In the genomic region with DNA sequence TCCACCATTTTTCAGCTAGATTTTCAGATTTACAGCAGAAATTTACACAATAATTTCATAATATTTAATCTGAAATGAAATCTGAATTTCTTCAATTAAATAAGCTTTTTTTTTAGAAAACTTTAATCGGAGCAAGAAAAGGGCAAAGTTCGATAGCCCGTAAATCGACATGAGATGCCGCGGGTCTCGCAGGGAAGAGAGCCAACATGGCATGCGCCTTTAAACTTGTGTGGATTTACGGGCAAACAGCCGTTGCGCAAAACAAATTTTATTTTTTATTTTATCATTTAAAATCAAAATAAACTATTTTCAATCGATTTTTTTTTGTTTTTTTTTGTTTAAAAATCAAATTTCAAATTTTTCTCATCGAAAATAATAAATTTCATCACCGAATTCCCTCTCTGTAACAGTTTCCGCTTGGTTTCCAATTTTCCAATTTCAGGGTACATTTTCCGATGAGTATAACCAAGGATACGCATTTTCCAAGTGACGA, we compare ENCODE assay signal across 4 worm cellular contexts.
TF ChIP-seq lines count a peak whose summit lies in the region.

A gene (minus strand): TSS at position 59 of the 493 bp plus-strand sequence.
A gene (minus strand): TSS at position 69 of the 493 bp plus-strand sequence.
A gene (plus strand): TSS at position 443 of the 493 bp plus-strand sequence.

TF ChIP-seq in whole organism, L2 larva, 48 proteins besides CTCF, POLR2A, EP300 and RAD21 (continues in another document):
- TF ChIP-seq unc-62 (GFP tag; optimal IDR thresholded peaks at IDR 0.05; lab: Kevin White, UChicago) (no peak), elt-3 (tag; optimal IDR thresholded peaks at IDR 0.05; lab: Kevin White, UChicago) (no peak), ZK546.5 (tag; optimal IDR thresholded peaks at IDR 0.05; lab: Kevin White, UChicago) (peak; percentile 67), nhr-10 (tag; optimal IDR thresholded peaks at IDR 0.05; lab: Kevin White, UChicago) (no peak), peb-1 (tag; optimal IDR thresholded peaks at IDR 0.05; lab: Kevin White, UChicago) (no peak), blmp-1 (tag; optimal IDR thresholded peaks at IDR 0.05; lab: Kevin White, UChicago; ENCODE audit: insufficient read depth) (peak; percentile 54), ceh-82 (tag; optimal IDR thresholded peaks at IDR 0.05; lab: Kevin White, UChicago) (peak; percentile 79), ztf-1 (GFP tag; conservative IDR thresholded peaks at IDR 0.05; lab: Robert Waterston, UW) (no peak), F13H6.1 (tag; optimal IDR thresholded peaks at IDR 0.05; lab: Kevin White, UChicago) (peak; percentile 87), lin-39 (tag; optimal IDR thresholded peaks at IDR 0.05; lab: Kevin White, UChicago) (no peak), sem-4 (tag; optimal IDR thresholded peaks at IDR 0.05; lab: Kevin White, UChicago) (peak; percentile 77), nhr-21 (tag; optimal IDR thresholded peaks at IDR 0.05; lab: Kevin White, UChicago) (peak; percentile 89), C34F6.9 (tag; optimal IDR thresholded peaks at IDR 0.05; lab: Kevin White, UChicago) (peak; percentile 97), skn-1 (tag; optimal IDR thresholded peaks at IDR 0.05; lab: Kevin White, UChicago) (peak; percentile 27), mdl-1 (tag; optimal IDR thresholded peaks at IDR 0.05; lab: Kevin White, UChicago) (peak in 1 of 2 experiments; percentile 62), gmeb-1 (tag; optimal IDR thresholded peaks at IDR 0.05; lab: Kevin White, UChicago) (peak; percentile 91), lin-13 (GFP tag; optimal IDR thresholded peaks at IDR 0.05; lab: Kevin White, UChicago) (peak; percentile 96), egl-27 (tag; optimal IDR thresholded peaks at IDR 0.05; lab: Kevin White, UChicago) (peak; percentile 85), unc-55 (GFP tag; optimal IDR thresholded peaks at IDR 0.05; lab: Kevin White, UChicago) (peak; percentile 99), zag-1 (tag; optimal IDR thresholded peaks at IDR 0.05; lab: Kevin White, UChicago) (peak; percentile 69), alr-1 (tag; optimal IDR thresholded peaks at IDR 0.05; lab: Kevin White, UChicago) (no peak)

TF ChIP-seq in whole organism, L4 larva, 104 proteins besides CTCF, POLR2A, EP300 and RAD21 (continues in another document):
- peak; percentile 85 for TF ChIP-seq hmg-1.1 (GFP tag; IDR thresholded peaks at IDR 0.05; lab: Robert Waterston, UW)
- TF ChIP-seq zag-1 (tag; optimal IDR thresholded peaks at IDR 0.05; lab: Kevin White, UChicago): no peak
- peak; percentile 25 for TF ChIP-seq pqm-1 (tag; optimal IDR thresholded peaks at IDR 0.05; lab: Kevin White, UChicago)
- peak; percentile 64 for TF ChIP-seq nhr-102 (tag; optimal IDR thresholded peaks at IDR 0.05; lab: Kevin White, UChicago)
- peak; percentile 84 for TF ChIP-seq zfp-2 (tag; optimal IDR thresholded peaks at IDR 0.05; lab: Kevin White, UChicago)
- TF ChIP-seq Y48G9A.11 (GFP tag; IDR thresholded peaks at IDR 0.05; lab: Robert Waterston, UW): no peak
- peak; percentile 86 for TF ChIP-seq lin-38 (GFP tag; IDR thresholded peaks at IDR 0.05; lab: Robert Waterston, UW)
- peak; percentile 67; the same call in 1 of the 2 replicates for TF ChIP-seq zfp-3 (GFP tag; conservative IDR thresholded peaks at IDR 0.05; lab: Robert Waterston, UW)
- TF ChIP-seq saeg-2 (GFP tag; IDR thresholded peaks at IDR 0.05; lab: Robert Waterston, UW): no peak
- TF ChIP-seq hif-1 (tag; optimal IDR thresholded peaks at IDR 0.05; lab: Kevin White, UChicago): peak in 1 of 2 experiments; percentile 70
- TF ChIP-seq hlh-11 (tag; optimal IDR thresholded peaks at IDR 0.05; lab: Kevin White, UChicago): peak; percentile 84
- peak; percentile 72 for TF ChIP-seq nhr-6 (tag; optimal IDR thresholded peaks at IDR 0.05; lab: Kevin White, UChicago)
- TF ChIP-seq arid-1 (GFP tag; conservative IDR thresholded peaks at IDR 0.05; lab: Robert Waterston, UW): no peak; the same call in 1 of the 2 replicates
- peak; percentile 90 for TF ChIP-seq T26A8.4 (GFP tag; IDR thresholded peaks at IDR 0.05; lab: Robert Waterston, UW)
- no peak for TF ChIP-seq unc-39 (tag; optimal IDR thresholded peaks at IDR 0.05; lab: Kevin White, UChicago)
- TF ChIP-seq nhr-42 (GFP tag; IDR thresholded peaks at IDR 0.05; lab: Robert Waterston, UW): no peak
- no peak for TF ChIP-seq attf-4 (tag; optimal IDR thresholded peaks at IDR 0.05; lab: Kevin White, UChicago)
- no peak for TF ChIP-seq D1046.2 (GFP tag; IDR thresholded peaks at IDR 0.05; lab: Robert Waterston, UW)
- no peak for TF ChIP-seq lim-7 (GFP tag; IDR thresholded peaks at IDR 0.05; lab: Robert Waterston, UW)
- TF ChIP-seq ztf-11 (tag; optimal IDR thresholded peaks at IDR 0.05; lab: Kevin White, UChicago): no peak
- TF ChIP-seq dmd-8 (GFP tag; IDR thresholded peaks at IDR 0.05; lab: Robert Waterston, UW): no peak
- peak; percentile 97 for TF ChIP-seq aha-1 (tag; lab: Kevin White, UChicago)
- TF ChIP-seq madf-9 (GFP tag; conservative IDR thresholded peaks at IDR 0.05; lab: Robert Waterston, UW): no peak

TF ChIP-seq in whole organism, late embryonic, 69 proteins besides CTCF, POLR2A, EP300 and RAD21:
- TF ChIP-seq dve-1 (tag; optimal IDR thresholded peaks at IDR 0.05; lab: Kevin White, UChicago) (peak; percentile 50), ceh-34 (tag; optimal IDR thresholded peaks at IDR 0.05; lab: Kevin White, UChicago) (peak; percentile 17), T23F11.4 (GFP tag; optimal IDR thresholded peaks at IDR 0.05; lab: Kevin White, UChicago) (no peak), npax-4 (tag; optimal IDR thresholded peaks at IDR 0.05; lab: Kevin White, UChicago) (no peak), pros-1 (tag; optimal IDR thresholded peaks at IDR 0.05; lab: Kevin White, UChicago) (peak; percentile 8), nfya-1 (tag; optimal IDR thresholded peaks at IDR 0.05; lab: Kevin White, UChicago) (peak; percentile 82), fax-1 (tag; optimal IDR thresholded peaks at IDR 0.05; lab: Kevin White, UChicago) (no peak), ets-4 (tag; optimal IDR thresholded peaks at IDR 0.05; lab: Kevin White, UChicago) (peak; percentile 28), ceh-2 (tag; optimal IDR thresholded peaks at IDR 0.05; lab: Kevin White, UChicago) (peak; percentile 24), ceh-48 (tag; optimal IDR thresholded peaks at IDR 0.05; lab: Kevin White, UChicago) (peak; percentile 22), pax-1 (tag; optimal IDR thresholded peaks at IDR 0.05; lab: Kevin White, UChicago) (peak; percentile 59), tbx-2 (tag; optimal IDR thresholded peaks at IDR 0.05; lab: Kevin White, UChicago) (peak; percentile 18), ceh-31 (tag; optimal IDR thresholded peaks at IDR 0.05; lab: Kevin White, UChicago) (peak; percentile 73), unc-42 (tag; optimal IDR thresholded peaks at IDR 0.05; lab: Kevin White, UChicago) (peak; percentile 23), ceh-14 (tag; optimal IDR thresholded peaks at IDR 0.05; lab: Kevin White, UChicago) (peak; percentile 10), elt-2 (tag; optimal IDR thresholded peaks at IDR 0.05; lab: Kevin White, UChicago) (peak; percentile 35), K09A11.1 (tag; optimal IDR thresholded peaks at IDR 0.05; lab: Kevin White, UChicago; ENCODE audit: insufficient read depth) (peak; percentile 63), hlh-30 (tag; optimal IDR thresholded peaks at IDR 0.05; lab: Kevin White, UChicago; ENCODE audit: insufficient read depth) (peak; percentile 48), syd-9 (tag; optimal IDR thresholded peaks at IDR 0.05; lab: Kevin White, UChicago) (no peak), unc-55 (GFP tag; optimal IDR thresholded peaks at IDR 0.05; lab: Kevin White, UChicago) (peak; percentile 48), sdc-2 (tag; optimal IDR thresholded peaks at IDR 0.05; lab: Kevin White, UChicago) (no peak), ceh-18 (tag; optimal IDR thresholded peaks at IDR 0.05; lab: Kevin White, UChicago) (peak; percentile 18), hlh-8 (tag; optimal IDR thresholded peaks at IDR 0.05; lab: Kevin White, UChicago) (no peak)

TF ChIP-seq in whole organism, mixed stage, embryonic, 35 proteins besides CTCF, POLR2A, EP300 and RAD21:
- TF ChIP-seq drap-1 (GFP tag; optimal IDR thresholded peaks at IDR 0.05; lab: Kevin White, UChicago) (no peak), nhr-2 (tag; optimal IDR thresholded peaks at IDR 0.05; lab: Kevin White, UChicago) (peak; percentile 29), ham-2 (GFP tag; optimal IDR thresholded peaks at IDR 0.05; lab: Kevin White, UChicago) (peak; percentile 8), unc-120 (tag; optimal IDR thresholded peaks at IDR 0.05; lab: Kevin White, UChicago; ENCODE audit: poor library complexity, severe bottlenecking) (peak; percentile 84), unc-39 (tag; optimal IDR thresholded peaks at IDR 0.05; lab: Kevin White, UChicago) (no peak), mls-2 (tag; optimal IDR thresholded peaks at IDR 0.05; lab: Kevin White, UChicago) (no peak), hlh-1 (tag; optimal IDR thresholded peaks at IDR 0.05; lab: Kevin White, UChicago) (peak; percentile 66), lin-13 (tag; optimal IDR thresholded peaks at IDR 0.05; lab: Kevin White, UChicago) (peak; percentile 96), cnd-1 (tag; optimal IDR thresholded peaks at IDR 0.05; lab: Kevin White, UChicago) (no peak), lin-32 (GFP tag; optimal IDR thresholded peaks at IDR 0.05; lab: Kevin White, UChicago) (no peak), ceh-39 (tag; optimal IDR thresholded peaks at IDR 0.05; lab: Kevin White, UChicago) (peak; percentile 83), ceh-43 (GFP tag; optimal IDR thresholded peaks at IDR 0.05; lab: Kevin White, UChicago) (no peak), ztf-11 (tag; optimal IDR thresholded peaks at IDR 0.05; lab: Kevin White, UChicago) (peak; percentile 12), mep-1 (tag; optimal IDR thresholded peaks at IDR 0.05; lab: Kevin White, UChicago) (peak; percentile 97), nhr-237 (tag; optimal IDR thresholded peaks at IDR 0.05; lab: Kevin White, UChicago) (peak; percentile 88), lsy-2 (tag; optimal IDR thresholded peaks at IDR 0.05; lab: Kevin White, UChicago) (peak; percentile 91), mab-5 (tag; optimal IDR thresholded peaks at IDR 0.05; lab: Kevin White, UChicago) (peak; percentile 0), M03D4.4 (tag; optimal IDR thresholded peaks at IDR 0.05; lab: Kevin White, UChicago) (peak; percentile 7), ces-1 (GFP tag; optimal IDR thresholded peaks at IDR 0.05; lab: Kevin White, UChicago) (peak; percentile 67), pha-4 (tag; optimal IDR thresholded peaks at IDR 0.05; lab: Kevin White, UChicago) (peak; percentile 77), snpc-4 (tag; optimal IDR thresholded peaks at IDR 0.05; lab: Kevin White, UChicago) (no peak), unc-62 (GFP tag; optimal IDR thresholded peaks at IDR 0.05; lab: Kevin White, UChicago) (peak; percentile 46)
TF ChIP-seq in whole organism, mixed stage, embryonic: peak in this region for 15.
